Fruit fly (Drosophila melanogaster): ENCODE measurements around the gene CG13251.

DNA sequence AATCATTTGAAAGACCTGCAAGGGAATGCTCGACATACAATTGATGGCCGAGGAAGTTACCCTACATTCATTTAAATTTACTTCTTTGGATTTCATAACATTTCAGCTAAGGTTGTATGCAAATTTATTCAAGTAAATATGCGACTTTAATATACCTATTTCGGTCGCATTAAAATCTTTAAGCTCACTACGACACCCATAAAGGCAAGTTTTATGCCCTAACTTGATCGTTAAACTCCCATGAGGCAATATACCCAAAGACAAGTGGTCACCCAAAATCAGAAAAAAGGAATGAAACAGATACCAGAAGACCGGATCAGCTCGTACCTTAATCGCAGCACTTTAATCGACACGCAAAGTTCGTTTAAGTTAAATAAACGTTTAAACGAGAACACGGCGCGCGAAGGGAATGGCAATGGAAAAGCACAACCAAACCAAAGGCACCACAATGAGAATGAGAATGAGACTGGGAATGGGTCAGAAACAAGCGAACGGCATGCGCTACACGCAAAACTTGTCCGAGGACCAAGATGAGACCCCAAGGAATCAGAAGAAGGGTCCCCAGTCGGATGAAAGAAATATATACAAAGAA lies 51.3 kb downstream of the CG13251 start:
- TF ChIP-seq EcR (GFP tag; optimal IDR thresholded peaks at IDR 0.05) (no peak), psq (optimal IDR thresholded peaks at IDR 0.05) (no peak), CG8478 (optimal IDR thresholded peaks at IDR 0.05) (no peak), usp (GFP tag; optimal IDR thresholded peaks at IDR 0.05) (no peak)
